Worm (Caenorhabditis elegans): ENCODE data around the gene srw-41.

DNA sequence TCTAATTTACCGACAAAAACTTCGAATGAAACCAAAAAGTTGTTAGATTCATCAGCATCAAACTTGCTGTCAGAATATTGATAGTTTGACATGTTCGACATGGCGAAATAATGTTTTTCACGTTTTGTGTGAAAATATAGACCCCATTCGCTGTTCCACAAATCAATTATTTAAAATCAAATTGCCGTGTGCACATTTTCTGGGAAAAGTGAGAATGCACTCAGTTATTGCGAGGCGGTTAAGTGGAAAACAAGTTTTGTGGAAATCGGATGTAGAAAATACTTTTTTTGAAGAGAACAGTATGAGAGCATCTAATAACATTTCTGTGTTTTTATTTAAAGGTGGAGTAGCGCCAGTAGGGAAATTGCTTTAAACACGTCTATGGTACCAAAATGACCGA lies 3.5 kb upstream of the srw-41 start, which contains the start of gene srw-42:
- TF ChIP-seq pha-2 (tag; optimal IDR thresholded peaks at IDR 0.05) (no peak), dmd-4 (tag; optimal IDR thresholded peaks at IDR 0.05; ENCODE audit: borderline replicate concordance) (no peak), rnt-1 (tag; optimal IDR thresholded peaks at IDR 0.05) (no peak), C08G9.2 (tag; optimal IDR thresholded peaks at IDR 0.05) (no peak), ceh-45 (GFP tag; IDR thresholded peaks at IDR 0.05) (no peak), hlh-8 (tag; optimal IDR thresholded peaks at IDR 0.05) (no peak), syd-9 (tag; optimal IDR thresholded peaks at IDR 0.05) (no peak), pqm-1 (tag; optimal IDR thresholded peaks at IDR 0.05) (no peak), dve-1 (tag; optimal IDR thresholded peaks at IDR 0.05) (no peak), tbx-7 (tag; optimal IDR thresholded peaks at IDR 0.05) (no peak)
